Fruit fly (Drosophila melanogaster): ENCODE measurements around the gene CG33124.

DNA sequence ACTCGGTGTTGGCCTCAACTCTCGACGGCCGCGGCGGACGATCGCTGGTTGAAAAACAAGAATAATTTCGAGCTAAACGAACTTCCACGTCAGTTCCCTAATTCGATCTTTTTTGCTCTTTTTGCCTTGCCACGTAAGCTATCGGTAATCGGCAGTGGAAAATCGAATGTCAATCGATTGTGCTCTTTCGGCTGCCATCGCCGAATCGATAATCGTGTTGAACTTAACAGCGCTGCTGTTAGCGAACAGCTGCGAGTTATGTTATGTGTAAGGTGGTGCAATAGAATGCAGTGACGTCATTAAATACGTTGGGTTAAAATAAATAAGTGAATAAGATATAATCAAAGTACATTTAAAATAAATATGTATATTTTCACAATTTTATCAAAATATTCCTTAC, 27.8 kb upstream of the CG33124 start, which contains the start of gene Sec24CD:
- TF ChIP-seq psq (optimal IDR thresholded peaks at IDR 0.05) = no peak
- no peak for TF ChIP-seq usp (GFP tag; optimal IDR thresholded peaks at IDR 0.05)

Data from whole organism.